Fruit fly (Drosophila melanogaster) whole organism, embryonic: ENCODE measurements around the gene eIF4A.
A peak's percentile ranks its signal among the peaks of the same experiment; 100 is the strongest.

Experiments used
- Atf3 ChIP-seq: fragments of 200-800 bp; sonication (Bioruptor generic); optimal IDR thresholded peaks from 3 replicates; lab custom pipeline; 2016; ENCODE audit warnings: missing biosample characterization, missing genetic modification characterization
- Bdp1 ChIP-seq: fragments of 200-800 bp; sonication (Bioruptor generic); optimal IDR thresholded peaks from 3 replicates; lab custom pipeline; 2016; ENCODE audit warnings: missing biosample characterization, missing genetic modification characterization
- CG10431 ChIP-seq: fragments of 200-800 bp; sonication (Bioruptor generic); optimal IDR thresholded peaks from 3 replicates; lab custom pipeline; 2018; ENCODE audit warnings: missing biosample characterization, mild to moderate bottlenecking, missing genetic modification characterization
- CG10654 ChIP-seq: fragments of 200-800 bp; sonication (Bioruptor generic); optimal IDR thresholded peaks from 2 replicates; lab custom pipeline; 2016; ENCODE audit warnings: missing biosample characterization, missing genetic modification characterization
- CG11085 ChIP-seq: fragments of 200-800 bp; sonication (Bioruptor generic); IDR thresholded peaks from 2 replicates; pipeline ENCODE4 v1.3.6; 2022; ENCODE audit warnings: missing biosample characterization, missing genetic modification characterization
- CG12942 ChIP-seq: fragments of 200-800 bp; sonication (Bioruptor generic); optimal IDR thresholded peaks from 3 replicates; lab custom pipeline; 2016; ENCODE audit warnings: missing biosample characterization, missing genetic modification characterization
- CG13424 ChIP-seq: fragments of 200-800 bp; sonication (Bioruptor generic); optimal IDR thresholded peaks from 2 replicates; lab custom pipeline; 2019; ENCODE audit warnings: missing biosample characterization, mild to moderate bottlenecking, missing genetic modification characterization, moderate library complexity
- CG13894 ChIP-seq: fragments of 200-800 bp; sonication (Bioruptor generic); optimal IDR thresholded peaks from 3 replicates; lab custom pipeline; 2018; ENCODE audit warnings: missing biosample characterization, mild to moderate bottlenecking, missing genetic modification characterization, moderate library complexity
- CG1603 ChIP-seq: fragments of 200-800 bp; sonication (Bioruptor generic); optimal IDR thresholded peaks from 2 replicates; lab custom pipeline; 2019; ENCODE audit warnings: missing biosample characterization, mild to moderate bottlenecking, missing genetic modification characterization, moderate library complexity
- CG1647 ChIP-seq: fragments of 200-800 bp; sonication (Bioruptor generic); optimal IDR thresholded peaks from 3 replicates; lab custom pipeline; 2016; ENCODE audit warnings: missing biosample characterization, missing genetic modification characterization
- CG16815 ChIP-seq: fragments of 200-800 bp; sonication (Bioruptor generic); optimal IDR thresholded peaks from 3 replicates; lab custom pipeline; 2017; ENCODE audit warnings: missing biosample characterization, mild to moderate bottlenecking, missing genetic modification characterization
- CG17568 ChIP-seq: fragments of 200-800 bp; sonication (Bioruptor generic); optimal IDR thresholded peaks from 2 replicates; lab custom pipeline; 2018; ENCODE audit warnings: missing biosample characterization, mild to moderate bottlenecking, missing genetic modification characterization, moderate library complexity
- CG2202 ChIP-seq: fragments of 200-800 bp; sonication (Bioruptor generic); optimal IDR thresholded peaks from 2 replicates; lab custom pipeline; 2018; ENCODE audit warnings: missing biosample characterization, mild to moderate bottlenecking, missing genetic modification characterization
- CG3163 ChIP-seq: fragments of 200-800 bp; sonication (Bioruptor generic); optimal IDR thresholded peaks from 3 replicates; lab custom pipeline; 2016; ENCODE audit warnings: missing biosample characterization, missing genetic modification characterization
- CG32767 ChIP-seq: fragments of 200-800 bp; sonication (Bioruptor generic); IDR thresholded peaks from 2 replicates; pipeline ENCODE4 v1.3.6; 2022; ENCODE audit warnings: missing biosample characterization, missing genetic modification characterization
- CG3726 ChIP-seq: fragments of 200-800 bp; sonication (Bioruptor generic); IDR thresholded peaks from 3 replicates; pipeline ENCODE4, ENCODE4 v1.3.6; 2022; ENCODE audit warnings: missing biosample characterization, missing genetic modification characterization
- CG4820 ChIP-seq: fragments of 200-800 bp; sonication (Bioruptor generic); optimal IDR thresholded peaks from 3 replicates; lab custom pipeline; 2016; ENCODE audit warnings: missing biosample characterization, missing genetic modification characterization
- CG5180 ChIP-seq: fragments of 200-800 bp; sonication (Bioruptor generic); optimal IDR thresholded peaks from 3 replicates; lab custom pipeline; 2017; ENCODE audit warnings: missing biosample characterization, missing genetic modification characterization, mild to moderate bottlenecking, moderate library complexity, missing genetic modification reagents
- CG8478 ChIP-seq: fragments of >200 bp; optimal IDR thresholded peaks from 2 replicates; lab custom pipeline; 2018
- Chrac-16 ChIP-seq: fragments of 200-800 bp; sonication (Bioruptor generic); optimal IDR thresholded peaks from 3 replicates; lab custom pipeline; 2016; ENCODE audit warnings: missing biosample characterization, missing genetic modification characterization
- Dref ChIP-seq: fragments of 200-800 bp; sonication (Bioruptor generic); IDR thresholded peaks from 2 replicates; pipeline ENCODE4 v1.3.6; 2022; ENCODE audit warnings: missing biosample characterization, missing genetic modification characterization
- HmgZ ChIP-seq: fragments of 200-800 bp; sonication (Bioruptor generic); optimal IDR thresholded peaks from 2 replicates; lab custom pipeline; 2018; ENCODE audit warnings: missing biosample characterization, mild to moderate bottlenecking, missing genetic modification characterization
- Hr51 ChIP-seq, 2 experiments: fragments of 200-800 bp; sonication (Bioruptor generic); optimal IDR thresholded peaks; 2 replicates in 1 of 2; 3 replicates in 1 of 2; lab custom pipeline; 2016 to 2018; ENCODE audit warnings: missing biosample characterization in 2 of 2, missing genetic modification characterization in 2 of 2, mild to moderate bottlenecking in 1 of 2, moderate library complexity in 1 of 2
- Mrtf ChIP-seq: fragments of 200-800 bp; sonication (Bioruptor generic); IDR thresholded peaks from 3 replicates; pipeline ENCODE4 v1.3.6; 2022; ENCODE audit warnings: missing biosample characterization, missing genetic modification characterization
- Oaz ChIP-seq: fragments of 200-800 bp; sonication (Bioruptor generic); IDR thresholded peaks from 2 replicates; pipeline ENCODE4 v1.3.6; 2022; ENCODE audit warnings: missing biosample characterization, missing genetic modification characterization
- PHDP ChIP-seq: fragments of 200-800 bp; sonication (Bioruptor generic); optimal IDR thresholded peaks from 3 replicates; lab custom pipeline; 2018; ENCODE audit warnings: missing biosample characterization, mild to moderate bottlenecking, missing genetic modification characterization, moderate library complexity
- Side ChIP-seq: fragments of 200-800 bp; sonication (Bioruptor generic); optimal IDR thresholded peaks from 2 replicates; lab custom pipeline; 2016; ENCODE audit warnings: missing biosample characterization, missing genetic modification characterization
- Stat92E ChIP-seq, 3 experiments: fragments of >200 bp in 2 of 3; fragments of 200-800 bp in 1 of 3; sonication (Bioruptor generic) in 1 of 3; optimal IDR thresholded peaks; 2 replicates each; lab custom pipeline; 2017 to 2019; ENCODE audit warnings: missing biosample characterization in 3 of 3, missing genetic modification characterization in 3 of 3, mild to moderate bottlenecking in 1 of 3, moderate library complexity in 1 of 3
- TFAM ChIP-seq: fragments of 200-800 bp; sonication (Bioruptor generic); optimal IDR thresholded peaks from 2 replicates; lab custom pipeline; 2017; ENCODE audit warnings: missing biosample characterization, missing genetic modification characterization, inconsistent platforms
- br ChIP-seq: fragments of >200 bp; optimal IDR thresholded peaks from 2 replicates; lab custom pipeline; 2017
- cato ChIP-seq: fragments of 200-800 bp; sonication (Bioruptor generic); optimal IDR thresholded peaks from 2 replicates; lab custom pipeline; 2016; ENCODE audit warnings: missing biosample characterization, missing genetic modification characterization, borderline replicate concordance
- en ChIP-seq: fragments of 200-800 bp; sonication (Bioruptor generic); optimal IDR thresholded peaks from 2 replicates; lab custom pipeline; 2016; ENCODE audit warnings: missing biosample characterization, missing genetic modification characterization
- esg ChIP-seq: fragments of 200-800 bp; sonication (Bioruptor generic); conservative IDR thresholded peaks from 2 replicates; pipeline ENCODE4 v1.3.6; 2022; ENCODE audit warnings: missing biosample characterization, missing genetic modification characterization
- exex ChIP-seq: fragments of 200-800 bp; sonication (Bioruptor generic); optimal IDR thresholded peaks from 4 replicates; lab custom pipeline; 2018; ENCODE audit warnings: missing biosample characterization, mild to moderate bottlenecking, missing genetic modification characterization, moderate library complexity
- grn ChIP-seq: fragments of 200-800 bp; sonication (Bioruptor generic); optimal IDR thresholded peaks from 3 replicates; lab custom pipeline; 2017; ENCODE audit warnings: missing biosample characterization, missing genetic modification characterization
- gt ChIP-seq: fragments of 200-800 bp; sonication (Bioruptor generic); IDR thresholded peaks from 2 replicates; pipeline ENCODE4 v1.3.6; 2022; ENCODE audit warnings: missing biosample characterization, missing genetic modification characterization
- inv ChIP-seq: fragments of 200-800 bp; sonication (Bioruptor generic); IDR thresholded peaks from 2 replicates; pipeline ENCODE4 v1.3.6; 2022; ENCODE audit warnings: missing biosample characterization, missing genetic modification characterization; ENCODE audit not compliant: partially characterized antibody
- kah ChIP-seq: fragments of 200-800 bp; sonication (Bioruptor generic); optimal IDR thresholded peaks from 2 replicates; lab custom pipeline; 2018; ENCODE audit warnings: missing biosample characterization, mild to moderate bottlenecking, missing genetic modification characterization
- lmd ChIP-seq: fragments of 200-800 bp; sonication (Bioruptor generic); IDR thresholded peaks from 2 replicates; pipeline ENCODE4 v1.3.6; 2022; ENCODE audit warnings: missing biosample characterization, missing genetic modification characterization
- luna ChIP-seq: fragments of 200-800 bp; sonication (Bioruptor generic); optimal IDR thresholded peaks from 2 replicates; lab custom pipeline; 2016; ENCODE audit warnings: missing biosample characterization, missing genetic modification characterization
- mld ChIP-seq: fragments of 200-800 bp; sonication (Bioruptor generic); IDR thresholded peaks from 3 replicates; pipeline ENCODE4 v1.3.6; 2022; ENCODE audit warnings: missing biosample characterization, missing genetic modification characterization; ENCODE audit not compliant: partially characterized antibody
- nom ChIP-seq: fragments of 200-800 bp; sonication (Bioruptor generic); optimal IDR thresholded peaks from 2 replicates; lab custom pipeline; 2017; ENCODE audit warnings: missing biosample characterization, missing genetic modification characterization, mild to moderate bottlenecking, moderate library complexity, missing genetic modification reagents
- otp ChIP-seq: fragments of 200-800 bp; sonication (Bioruptor generic); IDR thresholded peaks from 3 replicates; pipeline ENCODE4, ENCODE4 v1.3.6; 2022; ENCODE audit warnings: missing biosample characterization, missing genetic modification characterization
- pho ChIP-seq: fragments of 200-800 bp; sonication (Bioruptor generic); optimal IDR thresholded peaks from 2 replicates; lab custom pipeline; 2016; ENCODE audit warnings: missing biosample characterization, missing genetic modification characterization
- pnt ChIP-seq: fragments of 200-800 bp; sonication (Bioruptor generic); optimal IDR thresholded peaks from 3 replicates; lab custom pipeline; 2016; ENCODE audit warnings: missing biosample characterization, missing genetic modification characterization
- pum ChIP-seq: fragments of 200-800 bp; sonication (Bioruptor generic); optimal IDR thresholded peaks from 2 replicates; lab custom pipeline; 2016; ENCODE audit warnings: missing biosample characterization, missing genetic modification characterization
- slou ChIP-seq: fragments of 200-800 bp; sonication (Bioruptor generic); optimal IDR thresholded peaks from 3 replicates; lab custom pipeline; 2016; ENCODE audit warnings: missing biosample characterization, missing genetic modification characterization
- slp2 ChIP-seq: fragments of 200-800 bp; sonication (Bioruptor generic); optimal IDR thresholded peaks from 2 replicates; lab custom pipeline; 2016; ENCODE audit warnings: missing biosample characterization, missing genetic modification characterization
- toy ChIP-seq: fragments of 200-800 bp; sonication (Bioruptor generic); IDR thresholded peaks from 2 replicates; pipeline ENCODE4 v1.3.6; 2022; ENCODE audit warnings: missing biosample characterization, missing genetic modification characterization
- tx ChIP-seq: fragments of 200-800 bp; sonication (Bioruptor generic); optimal IDR thresholded peaks from 2 replicates; lab custom pipeline; 2016; ENCODE audit warnings: missing biosample characterization, missing genetic modification characterization
- yki ChIP-seq: fragments of >200 bp; optimal IDR thresholded peaks from 3 replicates; lab custom pipeline; 2018
- zen2 ChIP-seq: fragments of 200-800 bp; sonication (Bioruptor generic); IDR thresholded peaks from 3 replicates; pipeline ENCODE4 v1.3.6; 2022; ENCODE audit warnings: missing biosample characterization, missing genetic modification characterization; ENCODE audit not compliant: partially characterized antibody

eIF4A gene

dm6 chr2L:5974122-5974521 lies 7.4 kb upstream of the eIF4A start (continued):
- no peak for TF ChIP-seq Mrtf (GFP tag; lab: Robert Waterston, UW)
- peak; percentile 15 for TF ChIP-seq kah (GFP tag; lab: Kevin White, UChicago)
- no peak for TF ChIP-seq Chrac-16 (GFP tag; lab: Kevin White, UChicago)
- TF ChIP-seq exex (tag; lab: Kevin White, UChicago) = peak; percentile 31
- TF ChIP-seq mld = no peak
- TF ChIP-seq CG11085 (GFP tag; lab: Robert Waterston, UW) = no peak
- no peak for TF ChIP-seq zen2 (GFP tag; lab: Robert Waterston, UW)
- TF ChIP-seq slou (GFP tag; lab: Kevin White, UChicago) = no peak
- no peak for TF ChIP-seq pum
- no peak for TF ChIP-seq br
- TF ChIP-seq Oaz (GFP tag; lab: Robert Waterston, UW) = no peak
- TF ChIP-seq Bdp1 (GFP tag; lab: Kevin White, UChicago) = no peak
- no peak for TF ChIP-seq toy (GFP tag; lab: Robert Waterston, UW)
- TF ChIP-seq CG8478 (lab: Kevin White, UChicago) = no peak
- TF ChIP-seq TFAM (GFP tag; lab: Kevin White, UChicago) = no peak
- TF ChIP-seq CG10431 (GFP tag; lab: Kevin White, UChicago) = peak; percentile 40
- TF ChIP-seq gt = no peak
- TF ChIP-seq otp (GFP tag; lab: Robert Waterston, UW) = peak; percentile 77; the same call in 2 of the 3 replicates
- TF ChIP-seq CG1647 = no peak
- peak; percentile 71 for TF ChIP-seq PHDP (tag; lab: Kevin White, UChicago)
- TF ChIP-seq esg (GFP tag; lab: Robert Waterston, UW) = no peak
- peak; percentile 30 to 52 for TF ChIP-seq Hr51 (GFP tag; optimal IDR thresholded peaks at IDR 0.05; lab: Kevin White, UChicago)
- TF ChIP-seq nom (GFP tag; lab: Kevin White, UChicago) = no peak
- peak; percentile 32 for TF ChIP-seq CG1603 (tag; lab: Kevin White, UChicago)
- no peak for TF ChIP-seq tx (GFP tag; lab: Kevin White, UChicago)
- TF ChIP-seq CG13894 (tag; lab: Kevin White, UChicago) = peak; percentile 27
- peak; percentile 62 for TF ChIP-seq CG5180
- peak; percentile 4 for TF ChIP-seq CG3163
- no peak for TF ChIP-seq lmd
- no peak for TF ChIP-seq slp2 (GFP tag; lab: Kevin White, UChicago)
- TF ChIP-seq CG12942 (GFP tag; lab: Kevin White, UChicago) = peak; percentile 28
- TF ChIP-seq Stat92E (GFP tag; optimal IDR thresholded peaks at IDR 0.05; lab: Kevin White, UChicago) = no peak
- TF ChIP-seq CG32767 (GFP tag; lab: Robert Waterston, UW) = peak; percentile 48; the same call in 1 of the 2 replicates
- TF ChIP-seq Dref (GFP tag; lab: Robert Waterston, UW) = no peak
- TF ChIP-seq CG3726 (GFP tag; lab: Robert Waterston, UW) = peak; percentile 31; the same call in 1 of the 3 replicates
- TF ChIP-seq luna = no peak
- no peak for TF ChIP-seq en (GFP tag; lab: Kevin White, UChicago)
- no peak for TF ChIP-seq Atf3 (GFP tag; lab: Kevin White, UChicago)
- no peak for TF ChIP-seq grn (GFP tag; lab: Kevin White, UChicago)
- no peak for TF ChIP-seq CG16815
- peak; percentile 66 for TF ChIP-seq CG13424 (tag; lab: Kevin White, UChicago)
- TF ChIP-seq Side = no peak
- no peak for TF ChIP-seq pnt (GFP tag; lab: Kevin White, UChicago)
- TF ChIP-seq CG10654 (GFP tag; lab: Kevin White, UChicago) = peak; percentile 47
- no peak for TF ChIP-seq yki (lab: Kevin White, UChicago)
- TF ChIP-seq CG17568 (GFP tag; lab: Kevin White, UChicago) = peak; percentile 69
- TF ChIP-seq CG2202 (tag; lab: Kevin White, UChicago) = peak; percentile 52
- TF ChIP-seq CG4820 = no peak
- peak; percentile 56 for TF ChIP-seq HmgZ
- no peak for TF ChIP-seq inv (GFP tag; lab: Robert Waterston, UW)
- no peak for TF ChIP-seq pho
- no peak for TF ChIP-seq cato
